Worm (Caenorhabditis elegans) whole organism, L4/young adult: ENCODE data around the gene fipr-16.

Source experiments
- W03F9.2 ChIP-seq: fragments of 150-350 bp; optimal IDR thresholded peaks from 2 replicates; lab custom pipeline; 2014; ENCODE audit warnings: missing biosample characterization, missing genetic modification characterization
- dao-5 ChIP-seq: sonication (generic microtip); optimal IDR thresholded peaks from 2 replicates; lab custom pipeline; 2016; ENCODE audit warnings: missing genotype, missing genetic modification characterization, moderate library complexity, missing compliant biosample characterization
- him-1 ChIP-seq: sonication (generic microtip); optimal IDR thresholded peaks from 2 replicates; lab custom pipeline; 2016; ENCODE audit warnings: missing genotype, missing genetic modification reagents, missing genetic modification characterization, missing compliant biosample characterization

fipr-16 gene

DNA sequence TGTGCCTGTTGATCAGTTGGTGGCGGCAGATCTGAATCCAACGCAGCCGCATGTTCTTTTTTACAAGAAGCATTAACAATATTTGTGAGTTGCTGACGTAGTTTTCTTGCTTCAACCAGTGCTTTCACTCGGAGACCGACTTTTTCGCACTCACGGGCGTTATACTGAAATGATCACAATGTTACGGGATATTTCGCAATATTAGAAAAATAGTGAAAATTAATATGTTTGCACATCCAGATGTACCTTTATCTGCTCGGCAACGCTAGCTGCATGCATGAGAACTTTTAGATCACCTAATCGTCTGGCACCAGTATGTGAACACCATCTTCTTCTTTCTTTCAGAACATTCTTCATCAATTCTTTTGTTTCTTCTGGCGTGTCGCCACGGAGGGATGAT lies 20.5 kb upstream of the fipr-16 start:
- TF ChIP-seq W03F9.2 (tag; lab: Kevin White, UChicago): no peak
- TF ChIP-seq him-1 (tag; lab: Kevin White, UChicago): no peak
- TF ChIP-seq dao-5 (tag; lab: Kevin White, UChicago): no peak

DNA sequence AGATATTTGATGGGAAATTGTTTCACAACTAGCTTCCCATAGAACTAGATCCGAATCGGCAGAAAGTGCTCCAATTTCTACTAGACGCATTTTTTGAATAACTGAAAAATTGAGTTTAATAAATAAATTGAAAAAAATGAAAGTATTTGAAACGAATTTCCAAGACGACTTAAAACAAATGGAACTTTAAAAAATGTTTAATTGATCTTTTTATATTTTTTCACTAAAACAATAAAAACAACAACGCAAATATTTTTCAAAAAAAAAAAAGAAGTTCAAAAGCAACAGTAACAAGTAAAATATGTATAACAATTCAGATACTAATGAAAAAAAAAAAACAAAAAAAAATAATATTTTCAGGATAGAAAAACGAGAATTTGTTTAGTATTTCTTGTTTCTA lies 18.9 kb upstream of the fipr-16 start, which contains the start of gene C06E1.9:
Gene C06E1.9, minus strand, starts transcription at position 101 of the 400 bp plus-strand sequence.
- TF ChIP-seq him-1 (tag; lab: Kevin White, UChicago) (no peak), W03F9.2 (tag; lab: Kevin White, UChicago) (no peak), dao-5 (tag; lab: Kevin White, UChicago) (no peak)

DNA sequence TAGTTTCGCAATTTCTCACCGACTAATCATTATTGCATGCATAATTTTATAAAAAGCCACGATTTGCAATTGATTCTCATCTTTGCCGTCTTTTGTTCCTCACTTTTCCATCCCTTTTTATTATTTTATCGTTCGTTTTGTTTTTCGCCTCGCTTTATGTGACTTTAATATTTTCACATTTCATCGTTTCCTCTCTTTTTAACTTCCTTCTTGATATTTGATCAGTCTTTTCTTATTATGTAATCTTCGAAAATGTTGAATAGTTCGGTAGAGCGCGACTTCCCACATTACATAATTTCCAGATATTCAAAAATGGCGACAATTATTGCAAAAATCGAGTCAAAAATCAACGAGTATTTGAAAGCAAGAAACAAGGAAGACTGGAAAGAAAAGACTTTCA lies 14.8 kb upstream of the fipr-16 start, which contains the start of gene C06E1.1:
Gene C06E1.1, plus strand, starts transcription at position 301 of the 400 bp plus-strand sequence.
- no peak for TF ChIP-seq him-1 (tag; lab: Kevin White, UChicago)
- no peak for TF ChIP-seq W03F9.2 (tag; lab: Kevin White, UChicago)
- TF ChIP-seq dao-5 (tag; lab: Kevin White, UChicago): no peak

DNA sequence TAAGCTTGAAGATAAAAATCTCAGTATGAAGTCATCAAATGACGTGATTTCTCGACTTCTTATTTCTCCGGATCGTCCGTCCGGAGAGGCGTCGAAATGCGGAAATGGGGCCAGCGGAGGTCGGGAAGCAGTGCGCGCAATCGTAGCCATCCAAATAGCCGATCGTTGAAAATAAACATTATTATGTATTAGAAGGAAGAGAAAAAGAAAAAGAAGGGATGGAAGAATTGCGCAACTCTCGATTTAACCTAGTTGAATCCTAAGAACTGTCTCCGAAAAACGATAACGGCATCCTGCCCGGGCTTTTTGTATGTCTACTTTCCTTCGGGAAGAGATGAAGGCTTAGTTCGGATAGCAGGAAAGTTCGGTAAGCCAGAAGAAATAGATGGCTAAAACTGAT lies 11.4 kb upstream of the fipr-16 start:
- TF ChIP-seq him-1 (tag; lab: Kevin White, UChicago): no peak
- no peak for TF ChIP-seq W03F9.2 (tag; lab: Kevin White, UChicago)
- no peak for TF ChIP-seq dao-5 (tag; lab: Kevin White, UChicago)

DNA sequence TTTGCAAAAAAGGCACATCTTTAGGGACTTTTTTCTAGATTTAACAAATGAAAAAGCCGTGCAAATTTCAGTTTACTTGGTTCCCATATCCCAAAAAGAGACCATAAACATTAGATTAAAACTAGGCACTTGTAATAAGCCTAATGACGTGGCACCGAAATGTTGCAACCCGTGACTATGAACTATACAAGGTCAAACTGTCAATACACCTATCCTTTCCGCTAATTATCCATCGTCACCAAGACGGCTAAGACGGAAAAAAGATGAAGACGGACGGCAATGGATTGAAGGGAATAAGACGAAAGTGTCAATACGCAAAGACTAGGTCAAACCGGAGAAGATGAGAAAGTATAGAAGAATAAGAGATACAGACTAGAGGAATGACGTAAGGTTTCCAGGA lies 8.2 kb upstream of the fipr-16 start:
- TF ChIP-seq W03F9.2 (tag; lab: Kevin White, UChicago): no peak
- no peak for TF ChIP-seq him-1 (tag; lab: Kevin White, UChicago)
- TF ChIP-seq dao-5 (tag; lab: Kevin White, UChicago): no peak

DNA sequence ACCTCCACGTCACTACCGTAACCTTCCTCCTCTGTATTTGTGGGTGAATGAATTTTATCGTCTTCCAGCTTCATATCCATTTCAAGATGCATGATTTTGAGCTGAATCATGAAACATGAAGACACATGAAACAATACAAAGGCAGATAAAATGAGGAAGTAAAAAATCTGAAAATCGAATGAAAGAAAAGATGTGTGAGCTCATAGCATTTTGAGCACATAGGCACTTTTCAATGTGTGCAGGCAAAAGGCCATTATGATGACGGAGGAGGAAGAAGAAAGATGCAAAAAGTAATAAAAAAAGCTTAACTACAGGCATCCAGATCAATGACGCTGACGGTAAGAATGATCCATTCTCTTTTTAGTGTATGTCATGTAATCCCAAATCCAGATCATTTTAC lies 7.0 kb upstream of the fipr-16 start, which contains the start of gene ztf-30:
Gene ztf-30, minus strand, starts transcription at position 101 of the 400 bp plus-strand sequence.
- TF ChIP-seq W03F9.2 (tag; lab: Kevin White, UChicago) (no peak), him-1 (tag; lab: Kevin White, UChicago) (no peak), dao-5 (tag; lab: Kevin White, UChicago) (no peak)

DNA sequence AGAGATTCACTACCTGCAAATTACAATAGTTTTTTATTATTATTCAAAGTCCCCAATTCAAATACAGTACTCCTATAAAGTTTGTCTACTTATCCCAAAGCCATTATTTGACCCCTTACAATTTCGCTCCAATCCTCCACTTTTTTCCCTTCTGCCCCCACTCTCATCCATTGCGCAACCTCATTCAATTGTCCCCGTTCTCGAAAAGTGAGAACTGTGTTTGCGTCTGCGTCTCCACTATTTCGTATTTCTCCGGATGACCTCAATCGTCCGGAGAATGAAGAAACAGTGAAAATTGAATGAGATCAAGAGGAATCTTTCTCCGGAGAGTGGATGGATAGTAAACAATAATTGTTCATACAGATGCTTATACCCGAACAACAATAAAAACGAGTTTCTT lies 5.9 kb upstream of the fipr-16 start:
- TF ChIP-seq dao-5 (tag; lab: Kevin White, UChicago) (no peak), W03F9.2 (tag; lab: Kevin White, UChicago) (no peak), him-1 (tag; lab: Kevin White, UChicago) (no peak)

DNA sequence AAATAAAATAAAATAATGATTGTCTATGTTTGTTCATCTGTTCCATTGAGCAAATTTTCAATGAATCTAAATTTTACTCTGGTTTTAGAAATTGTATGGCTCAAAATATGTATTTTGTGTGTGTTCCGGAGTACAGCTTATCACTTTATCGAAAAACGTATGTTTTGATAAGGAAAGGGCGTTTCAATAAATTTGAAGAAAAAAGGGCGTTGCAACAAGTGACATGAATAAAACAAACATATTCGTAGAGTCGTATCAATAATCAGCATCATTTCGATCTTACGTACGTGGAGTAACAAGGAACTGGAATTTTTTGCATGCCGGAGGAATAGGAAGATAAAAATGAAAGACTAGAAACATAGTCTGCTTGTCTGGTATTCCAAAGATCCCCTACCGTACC lies 3.3 kb upstream of the fipr-16 start:
- TF ChIP-seq W03F9.2 (tag; lab: Kevin White, UChicago): no peak
- TF ChIP-seq dao-5 (tag; lab: Kevin White, UChicago): no peak
- TF ChIP-seq him-1 (tag; lab: Kevin White, UChicago): no peak

DNA sequence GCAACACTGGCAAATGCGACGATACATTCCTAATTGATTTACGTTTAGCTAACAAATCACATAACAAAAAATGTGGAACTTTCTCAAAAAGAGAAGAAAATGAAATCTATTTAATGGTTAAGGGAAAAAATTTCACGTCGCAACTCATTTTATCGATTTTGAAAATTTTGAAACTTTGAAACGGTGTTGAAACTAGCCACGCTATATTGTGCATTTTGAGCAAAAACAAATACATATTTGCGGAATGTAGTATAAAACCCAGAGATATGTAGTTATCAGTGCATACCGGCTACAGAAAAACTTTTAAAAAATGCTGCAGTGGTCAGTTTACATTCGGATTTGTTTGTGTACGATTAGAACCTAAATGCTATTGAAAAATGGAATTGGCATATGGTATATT lies 2.8 kb upstream of the fipr-16 start, which contains the start of gene C06E1.7:
Gene C06E1.7, minus strand, starts transcription at position 101 of the 400 bp plus-strand sequence.
- no peak for TF ChIP-seq dao-5 (tag; lab: Kevin White, UChicago)
- TF ChIP-seq W03F9.2 (tag; lab: Kevin White, UChicago): no peak
- no peak for TF ChIP-seq him-1 (tag; lab: Kevin White, UChicago)

DNA sequence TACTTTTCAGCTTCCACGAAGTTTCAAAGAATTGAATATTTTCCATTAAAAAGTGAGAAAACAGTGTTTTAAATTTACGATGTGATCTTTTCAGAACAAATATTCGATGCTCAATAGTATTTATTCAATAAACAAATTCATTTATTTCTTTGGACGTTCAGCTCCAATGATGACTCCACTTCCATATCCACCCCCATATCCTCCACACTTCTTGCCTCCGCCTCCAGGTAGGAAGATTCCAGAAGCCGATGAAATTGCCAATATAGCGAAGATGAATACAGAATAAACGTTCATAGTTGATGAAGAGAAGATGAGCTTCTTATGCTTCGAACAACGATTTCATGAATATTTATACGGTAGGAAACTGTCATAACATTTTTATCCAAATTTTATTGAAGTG lies 1.6 kb downstream of the fipr-16 start, which contains the start of gene fip-3:
Gene fip-3, minus strand, starts transcription at position 294 of the 400 bp plus-strand sequence.
- no peak for TF ChIP-seq him-1 (tag; lab: Kevin White, UChicago)
- TF ChIP-seq dao-5 (tag; lab: Kevin White, UChicago): no peak
- no peak for TF ChIP-seq W03F9.2 (tag; lab: Kevin White, UChicago)

DNA sequence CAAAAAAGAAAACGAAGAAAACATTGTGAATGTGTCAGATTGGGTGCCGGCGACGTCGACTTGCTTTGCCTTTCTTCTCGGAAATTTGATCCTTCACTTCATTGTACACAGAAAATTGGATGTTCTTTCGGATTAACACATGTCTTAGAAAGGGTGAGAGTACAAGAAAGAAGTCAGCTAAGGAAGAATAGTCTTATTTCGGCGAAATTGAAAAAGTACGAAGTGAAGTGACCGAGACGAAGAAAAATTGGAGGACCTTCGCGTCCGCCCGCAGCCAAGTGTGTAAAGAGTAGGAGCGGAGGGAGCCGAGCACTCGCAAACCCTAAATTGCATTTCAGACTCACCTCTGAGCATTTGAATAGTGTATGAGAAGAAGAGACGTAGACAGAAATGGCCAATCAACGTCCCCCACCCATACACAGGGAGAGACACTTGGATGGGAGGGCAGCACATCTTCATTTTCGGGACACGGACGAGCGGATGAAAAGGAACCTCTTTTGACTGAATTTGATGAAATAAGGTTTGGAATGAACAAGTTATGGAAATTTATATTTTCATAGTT lies 2.1 kb downstream of the fipr-16 start, which contains the start of gene glr-1:
Gene glr-1, minus strand, starts transcription at position 51 of the 562 bp plus-strand sequence.
- TF ChIP-seq W03F9.2 (tag; lab: Kevin White, UChicago): no peak
- TF ChIP-seq him-1 (tag; lab: Kevin White, UChicago): no peak
- TF ChIP-seq dao-5 (tag; lab: Kevin White, UChicago): no peak

DNA sequence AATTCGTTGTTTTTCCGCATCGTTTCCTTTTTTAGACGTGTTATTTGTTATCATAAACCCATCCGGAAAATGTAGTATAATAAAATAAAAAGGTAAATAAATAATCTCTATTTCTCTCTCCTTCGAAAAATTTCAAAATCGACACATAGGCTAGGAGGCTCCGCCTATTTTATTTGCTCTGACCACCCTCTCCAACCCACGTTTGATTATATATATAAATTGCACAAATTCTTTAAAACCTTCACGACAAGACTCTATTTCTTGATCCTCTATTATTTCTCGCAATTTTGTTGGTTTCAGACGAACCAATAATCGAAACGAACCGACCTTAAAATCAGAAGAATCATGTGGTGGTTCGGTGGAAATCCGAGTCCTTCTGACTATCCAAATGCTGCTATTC lies 10.0 kb downstream of the fipr-16 start, which contains the start of gene doxa-1:
Gene doxa-1, plus strand, starts transcription at position 301 of the 400 bp plus-strand sequence.
- TF ChIP-seq him-1 (tag; lab: Kevin White, UChicago) (no peak), dao-5 (tag; lab: Kevin White, UChicago) (no peak), W03F9.2 (tag; lab: Kevin White, UChicago) (no peak)

DNA sequence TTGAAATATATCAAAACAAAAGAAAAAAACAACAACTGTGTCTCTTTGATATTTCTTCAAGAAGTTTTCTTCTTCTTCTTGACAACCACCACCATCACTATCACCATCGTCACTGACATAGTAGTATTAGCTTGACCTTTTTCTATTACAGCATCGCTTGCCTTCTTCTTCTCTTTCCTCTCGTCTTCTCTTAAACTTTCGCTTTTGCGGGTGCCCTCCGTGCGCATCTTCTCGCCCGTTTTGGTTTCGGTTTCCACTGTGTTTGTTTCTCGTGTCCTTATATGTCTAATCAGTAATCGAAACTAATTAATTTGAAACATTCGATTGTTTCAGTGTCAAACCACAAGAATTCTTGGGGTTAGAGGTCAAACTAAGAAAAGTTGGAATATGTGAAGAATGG lies 11.4 kb downstream of the fipr-16 start:
- no peak for TF ChIP-seq W03F9.2 (tag; lab: Kevin White, UChicago)
- TF ChIP-seq dao-5 (tag; lab: Kevin White, UChicago): no peak

DNA sequence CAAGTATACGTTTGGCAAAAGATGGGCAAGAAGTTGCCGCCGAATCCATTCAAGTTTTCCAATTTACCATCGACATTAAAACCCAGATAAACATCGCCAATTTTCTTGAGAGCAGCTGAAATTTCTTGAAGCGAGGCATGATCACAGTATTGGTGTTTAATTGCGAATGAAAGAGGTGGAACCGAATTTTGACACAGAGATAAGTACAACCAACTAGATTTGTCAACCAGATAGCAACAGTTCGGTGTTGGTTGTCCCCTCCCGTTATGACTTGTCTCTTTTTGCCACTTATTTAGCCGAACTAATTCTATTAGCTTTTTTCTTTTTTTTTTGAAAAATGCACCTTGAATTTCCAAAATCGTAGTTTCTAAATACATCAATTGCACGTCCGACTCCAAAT lies 12.4 kb downstream of the fipr-16 start:
- TF ChIP-seq W03F9.2 (tag; lab: Kevin White, UChicago) (no peak), him-1 (tag; lab: Kevin White, UChicago) (no peak), dao-5 (tag; lab: Kevin White, UChicago) (no peak)
